Worm (Caenorhabditis elegans) whole organism, L2 larva: ENCODE results near the gene C08F11.10.

Experiments
- alr-1 ChIP-seq: fragments of 150-350 bp; optimal IDR thresholded peaks from 2 replicates; lab custom pipeline; 2014; ENCODE audit warnings: missing biosample characterization, missing genetic modification characterization
- dmd-4 ChIP-seq: sonication (generic microtip); optimal IDR thresholded peaks from 2 replicates; lab custom pipeline; 2017; ENCODE audit warnings: missing biosample characterization, missing genetic modification characterization
- elt-3 ChIP-seq: sonication (generic microtip); optimal IDR thresholded peaks from 2 replicates; lab custom pipeline; 2017; ENCODE audit warnings: missing biosample characterization, missing genetic modification characterization
- lin-13 ChIP-seq: fragments of 150-350 bp; optimal IDR thresholded peaks from 2 replicates; lab custom pipeline; 2014; ENCODE audit warnings: missing biosample characterization, missing genetic modification reagents, missing genetic modification characterization
- lsy-2 ChIP-seq, 2 experiments: fragments of 150-350 bp in 1 of 2; sonication (generic microtip) in 1 of 2; optimal IDR thresholded peaks; 2 replicates each; lab custom pipeline; 2014 to 2017; ENCODE audit warnings: missing biosample characterization in 2 of 2, missing genetic modification characterization in 2 of 2
- mdl-1 ChIP-seq, 2 experiments: fragments of 150-350 bp in 1 of 2; sonication (generic microtip) in 1 of 2; optimal IDR thresholded peaks; 2 replicates each; lab custom pipeline; 2017; ENCODE audit warnings: missing biosample characterization in 2 of 2, missing genetic modification characterization in 2 of 2
- nhr-11 ChIP-seq: fragments of 150-350 bp; optimal IDR thresholded peaks from 2 replicates; lab custom pipeline; 2014; ENCODE audit warnings: missing biosample characterization, missing genetic modification characterization
- nhr-23 ChIP-seq: fragments of 150-350 bp; optimal IDR thresholded peaks from 2 replicates; lab custom pipeline; 2014; ENCODE audit warnings: missing biosample characterization, missing genetic modification reagents, missing genetic modification characterization
- nhr-25 ChIP-seq: fragments of 150-350 bp; sonication (generic microtip); optimal IDR thresholded peaks from 3 replicates; lab custom pipeline; 2014; ENCODE audit warnings: missing biosample characterization, missing genetic modification characterization
- nhr-6 ChIP-seq: fragments of 150-350 bp; optimal IDR thresholded peaks from 2 replicates; lab custom pipeline; 2014; ENCODE audit warnings: missing biosample characterization, missing genetic modification characterization
- skn-1 ChIP-seq: sonication (generic microtip); optimal IDR thresholded peaks from 2 replicates; lab custom pipeline; 2017; ENCODE audit warnings: missing biosample characterization, missing genetic modification characterization
- unc-39 ChIP-seq: fragments of 150-350 bp; optimal IDR thresholded peaks from 2 replicates; lab custom pipeline; 2014; ENCODE audit warnings: missing biosample characterization, missing genetic modification characterization
- zag-1 ChIP-seq: fragments of 150-350 bp; optimal IDR thresholded peaks from 2 replicates; lab custom pipeline; 2014; ENCODE audit warnings: missing biosample characterization, missing genetic modification characterization
- ztf-4 ChIP-seq: fragments of 150-350 bp; optimal IDR thresholded peaks from 2 replicates; lab custom pipeline; 2014; ENCODE audit warnings: missing biosample characterization, missing genetic modification characterization

DNA sequence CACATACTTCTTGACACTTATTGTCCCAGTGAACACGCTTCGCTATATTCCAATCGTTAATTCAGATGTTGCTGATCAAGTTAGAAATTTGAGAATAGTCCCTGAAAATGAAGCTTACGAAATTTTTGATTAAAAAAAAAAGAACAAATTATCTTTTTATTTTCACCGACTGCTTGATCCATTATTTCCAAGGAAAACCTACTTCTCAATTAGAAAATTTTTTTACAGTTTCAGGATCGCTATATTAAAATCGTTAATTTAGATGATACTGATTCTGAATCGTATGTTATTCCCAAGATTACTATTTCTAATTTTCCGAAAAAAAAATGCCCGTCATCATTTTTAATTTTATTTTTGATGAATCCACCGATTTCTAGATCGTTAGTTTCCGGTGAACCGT is 49.6 kb upstream of the C08F11.10 start, which contains the start of gene T23G4.127:
- TF ChIP-seq alr-1 (tag; lab: Kevin White, UChicago) (no peak), skn-1 (tag; lab: Kevin White, UChicago) (no peak), elt-3 (tag; lab: Kevin White, UChicago) (no peak), nhr-11 (tag; lab: Kevin White, UChicago) (no peak), nhr-6 (no peak), ztf-4 (tag; lab: Kevin White, UChicago) (no peak), dmd-4 (tag; lab: Kevin White, UChicago) (no peak), zag-1 (no peak), unc-39 (tag; lab: Kevin White, UChicago) (no peak), lin-13 (GFP tag; lab: Kevin White, UChicago) (no peak), nhr-25 (tag; lab: Kevin White, UChicago) (no peak), mdl-1 (tag; optimal IDR thresholded peaks at IDR 0.05; lab: Kevin White, UChicago) (no peak), nhr-23 (tag; lab: Kevin White, UChicago) (no peak), lsy-2 (tag; optimal IDR thresholded peaks at IDR 0.05; lab: Kevin White, UChicago) (no peak)
